Fruit fly (Drosophila melanogaster): Measurements from ENCODE around the gene Gnmt.

Gene Gnmt

DNA sequence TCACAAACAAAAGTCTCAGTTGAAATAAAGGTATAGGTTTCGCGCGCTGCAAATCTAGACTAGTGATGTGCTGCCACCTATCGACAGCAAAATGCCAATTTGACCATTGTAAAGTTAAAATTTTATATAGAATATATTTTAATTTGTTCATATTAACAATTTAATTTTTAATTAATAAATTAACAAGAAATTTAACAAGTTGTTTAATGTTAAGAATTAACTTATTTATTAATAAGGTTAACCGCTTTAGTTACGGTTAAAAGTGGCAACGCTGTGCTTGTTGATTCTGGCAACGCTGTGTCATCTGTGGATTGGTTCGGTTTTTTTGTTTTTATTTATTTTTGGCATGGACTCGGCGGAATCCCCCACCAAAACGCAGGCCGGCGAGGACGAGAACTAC lies 44.0 kb upstream of the Gnmt start, which contains the start of gene Not10:
Gene Not10, plus strand, starts transcription at position 279 of the 400 bp plus-strand sequence.
- TF ChIP-seq cic (GFP tag; optimal IDR thresholded peaks at IDR 0.05) = no peak
- peak; percentile 57 for TF ChIP-seq CG14711 (tag; optimal IDR thresholded peaks at IDR 0.05)
- TF ChIP-seq Clk (GFP tag; optimal IDR thresholded peaks at IDR 0.05) = no peak
- no peak for TF ChIP-seq Hr96 (GFP tag; optimal IDR thresholded peaks at IDR 0.05)
- TF ChIP-seq CG7045 (GFP tag; optimal IDR thresholded peaks at IDR 0.05) = no peak
- no peak for TF ChIP-seq cnc (optimal IDR thresholded peaks at IDR 0.05)
- TF ChIP-seq CG11617 (GFP tag; optimal IDR thresholded peaks at IDR 0.05) = peak; percentile 17
- no peak for TF ChIP-seq CG1620 (GFP tag; optimal IDR thresholded peaks at IDR 0.05)
- TF ChIP-seq CG7101 (tag; optimal IDR thresholded peaks at IDR 0.05) = peak; percentile 61
- TF ChIP-seq ovo (GFP tag; optimal IDR thresholded peaks at IDR 0.05) = peak; percentile 0
- TF ChIP-seq CG33017 (tag; optimal IDR thresholded peaks at IDR 0.05) = peak; percentile 41
- peak; percentile 7 for TF ChIP-seq pad (GFP tag; optimal IDR thresholded peaks at IDR 0.05)
- TF ChIP-seq CG12768 (GFP tag; optimal IDR thresholded peaks at IDR 0.05) = no peak
- peak; percentile 71 for TF ChIP-seq kay (GFP tag; ENCODE audit: borderline replicate concordance)
- peak; percentile 13 for TF ChIP-seq Mnt (GFP tag; optimal IDR thresholded peaks at IDR 0.05)
- no peak for TF ChIP-seq CG5204 (GFP tag; optimal IDR thresholded peaks at IDR 0.05)
- TF ChIP-seq toe (GFP tag; optimal IDR thresholded peaks at IDR 0.05) = peak; percentile 43
- TF ChIP-seq bab1 (GFP tag; optimal IDR thresholded peaks at IDR 0.05) = peak; percentile 59
- TF ChIP-seq Crg-1 (GFP tag; optimal IDR thresholded peaks at IDR 0.05) = peak; percentile 50
- peak; percentile 8 for TF ChIP-seq tj (GFP tag; optimal IDR thresholded peaks at IDR 0.05)

DNA sequence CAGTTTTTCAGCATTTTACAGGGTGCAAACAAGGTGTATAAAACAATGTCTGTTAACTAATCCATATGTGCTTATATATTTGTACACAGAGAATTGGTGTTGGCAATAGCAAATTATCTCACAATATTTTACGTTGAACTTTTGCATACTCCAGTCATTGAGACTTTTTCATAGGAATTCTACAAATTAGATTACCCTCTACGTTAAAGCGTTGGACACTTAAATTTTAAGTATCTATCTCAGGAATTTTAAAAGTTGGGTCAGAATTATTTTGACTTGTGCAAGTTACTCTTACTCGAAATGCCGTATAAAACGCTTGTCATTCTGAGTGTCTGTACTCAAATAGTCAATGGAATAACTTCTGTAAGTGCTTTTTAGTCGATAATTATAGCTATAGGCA lies 41.3 kb upstream of the Gnmt start, which contains the start of gene CG18530:
Gene CG18530, plus strand, starts transcription at position 301 of the 400 bp plus-strand sequence.
- no peak for TF ChIP-seq Crg-1 (GFP tag; optimal IDR thresholded peaks at IDR 0.05)
- no peak for TF ChIP-seq ovo (GFP tag; optimal IDR thresholded peaks at IDR 0.05)
- TF ChIP-seq Mnt (GFP tag; optimal IDR thresholded peaks at IDR 0.05) = no peak
- no peak for TF ChIP-seq cic (GFP tag; optimal IDR thresholded peaks at IDR 0.05)
- TF ChIP-seq CG5204 (GFP tag; optimal IDR thresholded peaks at IDR 0.05) = no peak
- TF ChIP-seq CG7101 (tag; optimal IDR thresholded peaks at IDR 0.05) = no peak
- TF ChIP-seq Hr96 (GFP tag; optimal IDR thresholded peaks at IDR 0.05) = no peak
- no peak for TF ChIP-seq CG33017 (tag; optimal IDR thresholded peaks at IDR 0.05)
- no peak for TF ChIP-seq CG1620 (GFP tag; optimal IDR thresholded peaks at IDR 0.05)
- TF ChIP-seq tj (GFP tag; optimal IDR thresholded peaks at IDR 0.05) = no peak
- TF ChIP-seq CG11617 (GFP tag; optimal IDR thresholded peaks at IDR 0.05) = no peak
- no peak for TF ChIP-seq kay (GFP tag; ENCODE audit: borderline replicate concordance)

DNA sequence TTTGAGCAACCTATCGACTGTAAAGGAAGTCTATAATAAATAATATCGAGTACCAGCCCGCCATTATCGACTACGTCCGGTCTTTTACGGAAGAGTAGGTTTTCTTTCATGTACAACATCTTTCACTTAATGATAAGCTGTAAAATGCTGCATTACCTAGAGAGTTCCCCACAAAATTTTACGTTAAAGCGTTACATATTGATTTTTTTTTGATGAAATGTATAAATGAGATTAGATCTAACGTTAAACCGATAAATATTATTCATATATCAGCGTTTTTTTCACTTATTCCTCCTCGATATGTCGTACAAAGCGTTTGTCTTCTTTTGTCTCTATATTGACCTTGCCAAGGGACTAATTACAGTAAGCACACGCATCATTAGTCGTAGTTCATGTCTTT lies 39.8 kb upstream of the Gnmt start, which contains the start of gene CG11598:
Gene CG11598, plus strand, starts transcription at position 301 of the 400 bp plus-strand sequence.
- no peak for TF ChIP-seq CG1620 (GFP tag; optimal IDR thresholded peaks at IDR 0.05)
- no peak for TF ChIP-seq CG14711 (tag; optimal IDR thresholded peaks at IDR 0.05)

DNA sequence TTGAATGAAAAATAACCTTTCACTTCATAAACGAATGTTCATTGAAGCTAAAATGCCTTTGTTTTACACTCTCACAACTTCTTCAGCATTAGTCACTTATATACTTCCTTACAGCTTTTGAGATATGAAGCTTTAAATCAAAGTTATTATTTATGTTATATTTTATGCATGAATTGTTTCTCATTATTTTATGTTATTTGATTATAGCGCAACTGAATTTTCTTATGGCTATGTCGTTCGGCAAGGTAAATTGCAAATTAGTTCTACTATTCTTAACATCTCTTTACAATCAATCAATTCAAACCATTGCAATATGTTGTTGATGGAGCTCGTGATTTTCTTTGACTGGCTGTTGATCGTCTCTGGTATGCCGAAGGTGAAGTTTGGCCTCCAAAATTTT lies 38.2 kb upstream of the Gnmt start, which contains the start of gene CG11600:
Gene CG11600, plus strand, starts transcription at position 301 of the 400 bp plus-strand sequence.
- TF ChIP-seq cic (GFP tag; optimal IDR thresholded peaks at IDR 0.05) (no peak), pad (GFP tag; optimal IDR thresholded peaks at IDR 0.05) (no peak), cnc (optimal IDR thresholded peaks at IDR 0.05) (no peak), CG11617 (GFP tag; optimal IDR thresholded peaks at IDR 0.05) (no peak), ovo (GFP tag; optimal IDR thresholded peaks at IDR 0.05) (no peak), CG1620 (GFP tag; optimal IDR thresholded peaks at IDR 0.05) (no peak), bab1 (GFP tag; optimal IDR thresholded peaks at IDR 0.05) (no peak), CG7101 (tag; optimal IDR thresholded peaks at IDR 0.05) (no peak), CG12768 (GFP tag; optimal IDR thresholded peaks at IDR 0.05) (no peak), toe (GFP tag; optimal IDR thresholded peaks at IDR 0.05) (no peak), Mnt (GFP tag; optimal IDR thresholded peaks at IDR 0.05) (no peak), CG7045 (GFP tag; optimal IDR thresholded peaks at IDR 0.05) (no peak), CG5204 (GFP tag; optimal IDR thresholded peaks at IDR 0.05) (no peak)

DNA sequence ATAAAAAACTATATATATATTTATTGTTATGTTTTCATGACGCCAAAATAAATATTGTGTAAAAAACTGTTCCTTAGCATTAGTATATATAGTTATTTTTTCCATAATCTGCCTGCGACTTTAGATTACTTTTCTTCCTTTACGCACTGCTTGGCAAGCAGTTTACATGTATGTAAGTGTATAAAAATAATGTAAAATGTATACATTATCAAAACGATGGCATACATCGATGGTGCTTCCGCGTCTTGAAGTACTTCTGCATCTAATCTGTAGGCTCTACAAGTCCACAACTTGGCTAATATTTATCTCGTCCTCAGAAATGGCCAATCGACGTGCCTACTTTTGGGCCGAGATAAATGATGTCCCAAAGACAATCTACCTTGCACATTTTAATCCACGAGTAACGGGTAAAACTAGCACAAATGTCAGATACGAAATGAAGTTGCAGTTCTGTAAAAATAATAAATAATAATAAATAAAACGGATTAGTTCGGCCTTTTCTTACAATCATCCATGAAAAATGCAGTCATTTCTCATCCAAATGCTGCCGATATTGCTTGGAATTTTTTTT lies 36.4 kb upstream of the Gnmt start, which contains the start of gene CG11608:
Gene CG11608, plus strand, starts transcription at position 521 of the 571 bp plus-strand sequence.
- TF ChIP-seq kay (GFP tag; ENCODE audit: borderline replicate concordance) (peak; percentile 60), CG7045 (GFP tag; optimal IDR thresholded peaks at IDR 0.05) (no peak), CG5204 (GFP tag; optimal IDR thresholded peaks at IDR 0.05) (no peak)

DNA sequence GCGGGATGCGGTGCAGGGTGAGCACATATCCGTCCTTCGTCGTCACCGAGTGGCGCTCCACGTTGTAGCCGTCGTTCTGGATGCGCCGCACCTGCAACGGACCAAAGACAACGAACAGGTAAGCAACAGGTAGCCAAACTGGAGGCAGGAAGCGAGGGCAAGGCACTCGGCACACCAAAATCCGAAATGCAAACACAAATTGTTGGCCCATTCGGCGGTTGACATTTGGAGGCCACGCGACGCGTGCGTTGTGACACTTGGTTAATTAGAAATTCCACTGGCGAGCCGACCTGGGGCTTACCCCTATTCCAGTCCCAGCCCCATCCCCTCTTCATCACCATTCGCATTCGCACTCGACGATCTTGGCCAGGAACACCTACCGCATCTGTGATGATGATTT lies 32.8 kb upstream of the Gnmt start:
- TF ChIP-seq CG7101 (tag; optimal IDR thresholded peaks at IDR 0.05) (no peak), cic (GFP tag; optimal IDR thresholded peaks at IDR 0.05) (no peak), Mnt (GFP tag; optimal IDR thresholded peaks at IDR 0.05) (no peak), pad (GFP tag; optimal IDR thresholded peaks at IDR 0.05) (no peak), tj (GFP tag; optimal IDR thresholded peaks at IDR 0.05) (no peak), kay (GFP tag; ENCODE audit: borderline replicate concordance) (no peak), CG1620 (GFP tag; optimal IDR thresholded peaks at IDR 0.05) (no peak), CG7045 (GFP tag; optimal IDR thresholded peaks at IDR 0.05) (no peak), Clk (GFP tag; optimal IDR thresholded peaks at IDR 0.05) (no peak), toe (GFP tag; optimal IDR thresholded peaks at IDR 0.05) (no peak), cnc (optimal IDR thresholded peaks at IDR 0.05) (no peak), CG14711 (tag; optimal IDR thresholded peaks at IDR 0.05) (no peak), Hr96 (GFP tag; optimal IDR thresholded peaks at IDR 0.05) (no peak), CG5204 (GFP tag; optimal IDR thresholded peaks at IDR 0.05) (no peak), Crg-1 (GFP tag; optimal IDR thresholded peaks at IDR 0.05) (no peak), CG11617 (GFP tag; optimal IDR thresholded peaks at IDR 0.05) (no peak), CG33017 (tag; optimal IDR thresholded peaks at IDR 0.05) (no peak), bab1 (GFP tag; optimal IDR thresholded peaks at IDR 0.05) (no peak), ovo (GFP tag; optimal IDR thresholded peaks at IDR 0.05) (no peak)

Data from whole organism, adult.